Fruit fly (Drosophila melanogaster): Measurements from ENCODE around the gene Arp3.

- TF ChIP-seq Ets96B (tag; optimal IDR thresholded peaks at IDR 0.05) (no peak), OdsH (GFP tag; optimal IDR thresholded peaks at IDR 0.05) (no peak), Eip78C (GFP tag) (no peak), Ets21C (GFP tag; optimal IDR thresholded peaks at IDR 0.05) (no peak), Hr38 (GFP tag; optimal IDR thresholded peaks at IDR 0.05) (no peak)
Observed at dm6 chr3L:8155324-8155723, 39.6 kb upstream of the Arp3 start.

Data from whole organism, prepupa.